Worm (Caenorhabditis elegans) whole organism, young adult: ENCODE results near the gene clec-45.

Source experiments
- F10E7.11 ChIP-seq: sonication (generic microtip); optimal IDR thresholded peaks from 2 replicates; lab custom pipeline; 2017; ENCODE audit warnings: mild to moderate bottlenecking, missing genetic modification characterization, moderate library complexity, missing compliant biosample characterization
- F22D6.2 ChIP-seq: sonication (generic microtip); optimal IDR thresholded peaks from 2 replicates; lab custom pipeline; 2016; ENCODE audit warnings: mild to moderate bottlenecking, missing genetic modification characterization, missing compliant biosample characterization
- mel-28 ChIP-seq: sonication (generic microtip); optimal IDR thresholded peaks from 2 replicates; lab custom pipeline; 2016; ENCODE audit warnings: borderline replicate concordance, mild to moderate bottlenecking, missing genetic modification characterization, missing compliant biosample characterization
- repo-1 ChIP-seq: sonication (generic microtip); optimal IDR thresholded peaks from 2 replicates; lab custom pipeline; 2017; ENCODE audit warnings: mild to moderate bottlenecking, missing genetic modification characterization, missing compliant biosample characterization
- unc-62 ChIP-seq: fragments of 150-350 bp; optimal IDR thresholded peaks from 2 replicates; lab custom pipeline; 2014; ENCODE audit warnings: missing biosample characterization, missing genetic modification reagents, missing genetic modification characterization
- ztf-18 ChIP-seq: sonication (generic microtip); optimal IDR thresholded peaks from 2 replicates; lab custom pipeline; 2016; ENCODE audit warnings: missing genotype, mild to moderate bottlenecking, missing genetic modification characterization, missing compliant biosample characterization

DNA sequence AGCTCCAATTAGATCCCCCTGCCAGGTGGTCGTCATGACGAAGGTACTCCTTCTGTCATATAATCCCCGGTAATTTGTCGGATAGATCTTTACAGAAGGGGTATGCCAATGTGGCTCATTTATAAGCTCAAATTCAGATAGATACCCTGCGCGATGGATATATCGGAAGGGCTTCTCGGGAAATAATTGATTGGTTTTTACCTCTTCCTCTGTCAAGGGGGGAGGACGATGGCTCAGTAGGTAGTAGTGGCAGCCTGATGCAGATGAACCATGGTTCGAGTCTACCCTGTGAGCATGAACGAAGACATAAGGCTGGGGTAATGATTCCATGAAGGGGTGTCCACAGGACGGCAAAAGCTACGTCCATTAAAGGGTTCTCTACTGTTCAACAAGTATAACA lies 9.2 kb downstream of the clec-45 start:
- TF ChIP-seq repo-1 (tag; lab: Kevin White, UChicago) (no peak), F10E7.11 (tag; lab: Kevin White, UChicago) (no peak), ztf-18 (tag; lab: Kevin White, UChicago) (no peak), F22D6.2 (no peak), unc-62 (GFP tag; lab: Kevin White, UChicago) (no peak), mel-28 (tag; lab: Kevin White, UChicago) (no peak)
